Fruit fly (Drosophila melanogaster): ENCODE measurements around the gene CG6495.

CG6495 gene

dm6 chr2L:10781252-10781651 is 20.3 kb downstream of the CG6495 start:
- TF ChIP-seq oc (tag; optimal IDR thresholded peaks at IDR 0.05) (peak; percentile 5), CG8944 (GFP tag; optimal IDR thresholded peaks at IDR 0.05) (no peak), cwo (GFP tag; optimal IDR thresholded peaks at IDR 0.05) (peak; percentile 46), sqz (GFP tag; optimal IDR thresholded peaks at IDR 0.05) (peak; percentile 20), da (GFP tag; optimal IDR thresholded peaks at IDR 0.05) (no peak), vvl (GFP tag; IDR thresholded peaks at IDR 0.05) (peak; percentile 29; the same call in 1 of the 2 replicates), CG6272 (GFP tag; IDR thresholded peaks at IDR 0.05) (no peak), sd (tag; optimal IDR thresholded peaks at IDR 0.05) (peak; percentile 28), MBD-R2 (GFP tag; IDR thresholded peaks at IDR 0.05) (no peak), CG6654 (GFP tag; optimal IDR thresholded peaks at IDR 0.05) (no peak), psq (GFP tag; optimal IDR thresholded peaks at IDR 0.05) (no peak), CrebB (tag; optimal IDR thresholded peaks at IDR 0.05) (no peak), org-1 (GFP tag; optimal IDR thresholded peaks at IDR 0.05) (no peak), Nf-YB (GFP tag; optimal IDR thresholded peaks at IDR 0.05) (peak; percentile 34), Blimp-1 (GFP tag; optimal IDR thresholded peaks at IDR 0.05) (peak; percentile 99), sob (GFP tag; IDR thresholded peaks at IDR 0.05) (0 out of 2 replicates have a peak, but pooled peaks have one; percentile 13), Hr78 (GFP tag; optimal IDR thresholded peaks at IDR 0.05) (peak in 1 of 2 experiments; percentile 14), sens (GFP tag) (peak; percentile 27)

- TF ChIP-seq Taf1 (GFP tag; IDR thresholded peaks at IDR 0.05) (no peak), fd3F (GFP tag; optimal IDR thresholded peaks at IDR 0.05) (no peak), cato (GFP tag; optimal IDR thresholded peaks at IDR 0.05; ENCODE audit: borderline replicate concordance) (no peak), tio (GFP tag; optimal IDR thresholded peaks at IDR 0.05) (no peak), CG18476 (GFP tag; optimal IDR thresholded peaks at IDR 0.05) (no peak), CG14441 (GFP tag; IDR thresholded peaks at IDR 0.05) (no peak), en (GFP tag; optimal IDR thresholded peaks at IDR 0.05) (no peak), sob (GFP tag; IDR thresholded peaks at IDR 0.05) (no peak), vnd (GFP tag; IDR thresholded peaks at IDR 0.05; ENCODE audit: partially characterized antibody) (no peak), E2f2 (GFP tag; IDR thresholded peaks at IDR 0.05) (no peak)
Observed at dm6 chr2L:10789922-10790321, 29.0 kb downstream of the CG6495 start, which contains the start of gene CG31870. CG31870 (plus strand) TSS chr2L:10790222.

dm6 chr2L:10791343-10791742 is 30.4 kb downstream of the CG6495 start:
- TF ChIP-seq Gug (GFP tag; IDR thresholded peaks at IDR 0.05) = no peak
- TF ChIP-seq CG16863 (GFP tag; optimal IDR thresholded peaks at IDR 0.05) = no peak
- peak; percentile 54 for TF ChIP-seq lbe (GFP tag; optimal IDR thresholded peaks at IDR 0.05)
- TF ChIP-seq CG2712 (tag; optimal IDR thresholded peaks at IDR 0.05) = no peak
- TF ChIP-seq CG11247 (GFP tag; IDR thresholded peaks at IDR 0.05) = 0 out of 2 replicates have a peak, but pooled peaks have one; percentile 7
- TF ChIP-seq bsh (GFP tag; optimal IDR thresholded peaks at IDR 0.05) = peak in 1 of 2 experiments; percentile 16
- TF ChIP-seq bcd (GFP tag; optimal IDR thresholded peaks at IDR 0.05) = no peak
- TF ChIP-seq CG14050 (GFP tag; IDR thresholded peaks at IDR 0.05) = no peak
- no peak for TF ChIP-seq Tbp (GFP tag; optimal IDR thresholded peaks at IDR 0.05)
- TF ChIP-seq gsb (GFP tag; IDR thresholded peaks at IDR 0.05) = no peak
- TF ChIP-seq Ets65A (GFP tag) = peak; percentile 76
- TF ChIP-seq Dip2 (GFP tag; IDR thresholded peaks at IDR 0.05) = no peak
- TF ChIP-seq cad (GFP tag; optimal IDR thresholded peaks at IDR 0.05) = no peak
- TF ChIP-seq pnt (GFP tag; optimal IDR thresholded peaks at IDR 0.05) = no peak
- TF ChIP-seq CG34422 (GFP tag; IDR thresholded peaks at IDR 0.05) = no peak
- no peak for TF ChIP-seq exex (tag; optimal IDR thresholded peaks at IDR 0.05)
- TF ChIP-seq CG10462 (GFP tag; optimal IDR thresholded peaks at IDR 0.05) = no peak
- no peak for TF ChIP-seq CG7963 (GFP tag; IDR thresholded peaks at IDR 0.05; ENCODE audit: partially characterized antibody)
- no peak for TF ChIP-seq Poxn (GFP tag; IDR thresholded peaks at IDR 0.05)
- peak; percentile 37 for TF ChIP-seq Drgx (GFP tag; IDR thresholded peaks at IDR 0.05)
